Fruit fly (Drosophila melanogaster): ENCODE data around the gene CG4325.

CG4325 gene

DNA sequence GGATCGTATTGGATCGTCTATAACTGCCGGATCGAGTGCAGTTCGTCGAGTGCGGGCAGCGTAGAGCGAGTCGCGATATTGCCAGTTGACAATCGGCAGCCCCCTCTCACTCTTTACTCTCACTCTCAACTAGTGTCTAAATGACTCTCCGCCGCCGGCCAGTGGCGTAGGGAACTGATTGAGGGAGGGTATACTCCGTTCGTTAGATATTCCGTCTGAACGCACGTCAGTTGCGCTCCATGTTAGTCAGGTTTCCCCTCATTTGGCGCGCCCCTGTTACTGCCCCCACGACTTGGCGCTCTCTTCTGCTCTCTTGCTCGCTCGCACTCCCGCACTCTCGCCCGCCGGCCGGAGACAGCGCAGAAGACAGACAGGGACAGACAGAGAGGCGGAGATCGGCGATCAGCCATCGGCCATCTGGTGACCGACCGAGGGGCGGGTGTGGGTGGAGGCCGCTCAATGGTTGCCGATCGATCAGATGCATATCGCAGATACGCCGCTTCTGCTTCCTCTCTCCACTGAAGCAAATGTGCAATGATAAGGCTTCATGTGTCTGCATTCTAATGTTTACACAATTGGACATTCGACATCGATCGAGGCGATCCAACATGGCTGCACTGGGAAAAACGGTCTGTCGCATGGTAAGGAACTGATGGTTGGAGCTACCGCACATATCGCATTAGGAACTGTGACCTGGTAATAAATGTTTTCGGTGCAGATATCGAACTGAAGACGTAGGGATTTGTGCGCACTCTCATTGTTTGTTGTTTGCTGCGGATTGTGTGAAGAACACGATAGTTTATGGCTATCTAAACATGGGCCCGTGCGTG lies 6.7 kb upstream of the CG4325 start, which contains the start of gene moody (continued):
- TF ChIP-seq CG1647 (GFP tag; optimal IDR thresholded peaks at IDR 0.05) (peak; percentile 94), Doc3 (GFP tag; IDR thresholded peaks at IDR 0.05; ENCODE audit: partially characterized antibody) (no peak), CG9932 (GFP tag; IDR thresholded peaks at IDR 0.05) (peak; percentile 99), btn (GFP tag; optimal IDR thresholded peaks at IDR 0.05) (peak; percentile 89), CG9727 (GFP tag; optimal IDR thresholded peaks at IDR 0.05) (peak; percentile 91), CG2129 (GFP tag; IDR thresholded peaks at IDR 0.05; ENCODE audit: partially characterized antibody) (no peak), CG30403 (GFP tag; optimal IDR thresholded peaks at IDR 0.05) (peak; percentile 98), CG1832 (GFP tag; optimal IDR thresholded peaks at IDR 0.05) (peak; percentile 92), bbx (GFP tag; IDR thresholded peaks at IDR 0.05; ENCODE audit: partially characterized antibody) (no peak), tin (GFP tag; optimal IDR thresholded peaks at IDR 0.05) (peak; percentile 98), cato (GFP tag; optimal IDR thresholded peaks at IDR 0.05; ENCODE audit: borderline replicate concordance) (peak; percentile 92), gce (GFP tag; IDR thresholded peaks at IDR 0.05) (peak; percentile 97), Camta (GFP tag; optimal IDR thresholded peaks at IDR 0.05) (peak; percentile 95), CG17912 (GFP tag; optimal IDR thresholded peaks at IDR 0.05) (peak; percentile 96), Sin3A (optimal IDR thresholded peaks at IDR 0.05) (no peak), CG31441 (GFP tag; IDR thresholded peaks at IDR 0.05) (peak; percentile 88), CG12104 (GFP tag; optimal IDR thresholded peaks at IDR 0.05) (peak; percentile 86), MBD-R2 (GFP tag; IDR thresholded peaks at IDR 0.05) (peak; percentile 98), Atf3 (GFP tag; optimal IDR thresholded peaks at IDR 0.05) (peak; percentile 95), ham (GFP tag; IDR thresholded peaks at IDR 0.05) (peak; percentile 92), CG6272 (GFP tag; IDR thresholded peaks at IDR 0.05) (peak; percentile 97), cg (GFP tag; optimal IDR thresholded peaks at IDR 0.05) (peak; percentile 35), Sox102F (GFP tag; optimal IDR thresholded peaks at IDR 0.05) (peak; percentile 94), CG18599 (GFP tag; optimal IDR thresholded peaks at IDR 0.05) (peak; percentile 99), run (tag; optimal IDR thresholded peaks at IDR 0.05) (peak; percentile 88), TFAM (GFP tag; optimal IDR thresholded peaks at IDR 0.05) (peak; percentile 66), CG15601 (tag; optimal IDR thresholded peaks at IDR 0.05) (peak; percentile 93), CG7372 (GFP tag; IDR thresholded peaks at IDR 0.05) (peak; percentile 98), lmd (GFP tag; IDR thresholded peaks at IDR 0.05) (peak; percentile 99), knrl (GFP tag; IDR thresholded peaks at IDR 0.05; ENCODE audit: partially characterized antibody) (peak; percentile 32; the same call in 1 of the 3 replicates), Fer2 (tag; optimal IDR thresholded peaks at IDR 0.05) (peak; percentile 96), da (GFP tag; optimal IDR thresholded peaks at IDR 0.05) (peak; percentile 96), Dfd (GFP tag; optimal IDR thresholded peaks at IDR 0.05) (no peak), sr (GFP tag; IDR thresholded peaks at IDR 0.05) (peak; percentile 99), NC2β (GFP tag; optimal IDR thresholded peaks at IDR 0.05) (peak; percentile 95), corto (GFP tag; optimal IDR thresholded peaks at IDR 0.05) (no peak), Hr51 (GFP tag; optimal IDR thresholded peaks at IDR 0.05) (peak; percentile 92 to 97), CG14965 (GFP tag; optimal IDR thresholded peaks at IDR 0.05; ENCODE audit: borderline replicate concordance) (peak; percentile 74), Mad (GFP tag; optimal IDR thresholded peaks at IDR 0.05) (peak; percentile 97), HLH4C (GFP tag; IDR thresholded peaks at IDR 0.05; ENCODE audit: partially characterized antibody) (0 out of 3 replicates have a peak, but pooled peaks have one; percentile 23), Sry-β (GFP tag; optimal IDR thresholded peaks at IDR 0.05) (no peak), Chrac-16 (GFP tag; optimal IDR thresholded peaks at IDR 0.05) (peak; percentile 98), inv (GFP tag; IDR thresholded peaks at IDR 0.05; ENCODE audit: partially characterized antibody) (no peak), CG14860 (GFP tag; IDR thresholded peaks at IDR 0.05; ENCODE audit: partially characterized antibody) (0 out of 3 replicates have a peak, but pooled peaks have one; percentile 33), Ets97D (GFP tag; optimal IDR thresholded peaks at IDR 0.05) (peak; percentile 86), pan (optimal IDR thresholded peaks at IDR 0.05) (no peak), pan (GFP tag; optimal IDR thresholded peaks at IDR 0.05 in 1 of 2, IDR thresholded peaks at IDR 0.05 in 1 of 2) (peak in 1 of 2 experiments; percentile 99), Hey (tag; optimal IDR thresholded peaks at IDR 0.05) (peak; percentile 96)
